Worm (Caenorhabditis elegans) whole organism, young adult: ENCODE data around the gene F13B12.3.

Experiments
- D2030.7 ChIP-seq: fragments of 200-800 bp; sonication (Bioruptor generic); IDR thresholded peaks from 2 replicates; pipeline ENCODE4 v1.3.6; 2022; ENCODE audit warnings: missing genetic modification reagents, missing genetic modification characterization, missing compliant biosample characterization
- F10E7.11 ChIP-seq: sonication (generic microtip); optimal IDR thresholded peaks from 2 replicates; lab custom pipeline; 2017; ENCODE audit warnings: mild to moderate bottlenecking, missing genetic modification characterization, moderate library complexity, missing compliant biosample characterization
- F55B11.4 ChIP-seq: sonication (generic microtip); optimal IDR thresholded peaks from 2 replicates; lab custom pipeline; 2016; ENCODE audit warnings: missing compliant biosample characterization, missing genetic modification characterization, borderline replicate concordance; ENCODE audit not compliant: insufficient read depth
- Y53G8AR.9 ChIP-seq: fragments of 200-800 bp; sonication (Bioruptor generic); conservative IDR thresholded peaks from 2 replicates; pipeline ENCODE4 v1.3.6; 2022; ENCODE audit warnings: missing genetic modification reagents, missing genetic modification characterization, missing compliant biosample characterization
- aptf-2 ChIP-seq: fragments of 200-800 bp; sonication (Bioruptor generic); conservative IDR thresholded peaks from 2 replicates; pipeline ENCODE4 v1.3.6; 2022; ENCODE audit warnings: missing genetic modification reagents, missing genetic modification characterization, missing compliant biosample characterization
- atf-7 ChIP-seq: sonication (generic microtip); optimal IDR thresholded peaks from 2 replicates; lab custom pipeline; 2017; ENCODE audit warnings: mild to moderate bottlenecking, missing genetic modification characterization, missing compliant biosample characterization
- attf-6 ChIP-seq: fragments of 200-800 bp; sonication (Bioruptor generic); IDR thresholded peaks from 2 replicates; pipeline ENCODE4 v1.3.6; 2022; ENCODE audit warnings: missing genetic modification reagents, missing genetic modification characterization, missing compliant biosample characterization
- bed-1 ChIP-seq: fragments of 200-800 bp; sonication (Bioruptor generic); IDR thresholded peaks from 2 replicates; pipeline ENCODE4 v1.3.6; 2022; ENCODE audit warnings: missing genetic modification reagents, missing genetic modification characterization, missing compliant biosample characterization
- bed-2 ChIP-seq: fragments of 200-800 bp; sonication (Bioruptor generic); IDR thresholded peaks from 2 replicates; pipeline ENCODE4 v1.3.6; 2022; ENCODE audit warnings: missing genetic modification reagents, missing genetic modification characterization, missing compliant biosample characterization
- ceh-100 ChIP-seq: fragments of 200-800 bp; sonication (Bioruptor generic); IDR thresholded peaks from 2 replicates; pipeline ENCODE4 v1.3.6; 2022; ENCODE audit warnings: missing genetic modification reagents, missing genetic modification characterization, missing compliant biosample characterization
- ceh-40 ChIP-seq: fragments of 200-800 bp; sonication (Bioruptor generic); IDR thresholded peaks from 2 replicates; pipeline ENCODE4 v1.3.6; 2022; ENCODE audit warnings: missing genetic modification characterization, missing compliant biosample characterization
- ceh-58 ChIP-seq: fragments of 200-800 bp; sonication (Bioruptor generic); IDR thresholded peaks from 2 replicates; pipeline ENCODE4 v1.3.6; 2022; ENCODE audit warnings: missing genetic modification characterization, missing compliant biosample characterization
- ceh-91 ChIP-seq: fragments of 200-800 bp; sonication (Bioruptor generic); IDR thresholded peaks from 2 replicates; pipeline ENCODE4 v1.3.6; 2022; ENCODE audit warnings: missing genetic modification reagents, missing genetic modification characterization, missing compliant biosample characterization
- die-1 ChIP-seq: sonication (generic microtip); optimal IDR thresholded peaks from 2 replicates; lab custom pipeline; 2016; ENCODE audit warnings: missing genotype, mild to moderate bottlenecking, missing genetic modification characterization, missing compliant biosample characterization
- dox-1 ChIP-seq: fragments of 200-800 bp; sonication (Bioruptor generic); IDR thresholded peaks from 2 replicates; pipeline ENCODE4 v1.3.6; 2022; ENCODE audit warnings: missing genetic modification reagents, missing genetic modification characterization, missing compliant biosample characterization
- dpl-1 ChIP-seq: fragments of 150-350 bp; optimal IDR thresholded peaks from 2 replicates; lab custom pipeline; 2014; ENCODE audit warnings: missing biosample characterization, missing genetic modification reagents, missing genetic modification characterization
- egl-18 ChIP-seq: fragments of 200-800 bp; sonication (Bioruptor generic); IDR thresholded peaks from 2 replicates; pipeline ENCODE4 v1.3.6; 2022; ENCODE audit warnings: missing genetic modification reagents, missing genetic modification characterization, missing compliant biosample characterization
- ets-4 ChIP-seq: fragments of 200-800 bp; sonication (Bioruptor generic); optimal IDR thresholded peaks from 2 replicates; lab custom pipeline; 2018; ENCODE audit warnings: mild to moderate bottlenecking, missing genetic modification characterization, missing compliant biosample characterization
- fkh-3 ChIP-seq: sonication (generic microtip); optimal IDR thresholded peaks from 2 replicates; lab custom pipeline; 2016; ENCODE audit warnings: mild to moderate bottlenecking, missing genetic modification characterization, missing compliant biosample characterization
- hlh-12 ChIP-seq: sonication (generic microtip); optimal IDR thresholded peaks from 2 replicates; lab custom pipeline; 2016; ENCODE audit warnings: missing genetic modification characterization, missing compliant biosample characterization
- hlh-26 ChIP-seq: fragments of 200-800 bp; sonication (Bioruptor generic); conservative IDR thresholded peaks from 2 replicates; pipeline ENCODE4 v1.3.6; 2022; ENCODE audit warnings: missing genetic modification reagents, missing genetic modification characterization, missing compliant biosample characterization
- hmg-1.2 ChIP-seq: fragments of 200-800 bp; sonication (Bioruptor generic); IDR thresholded peaks from 2 replicates; pipeline ENCODE4 v1.3.6; 2022; ENCODE audit warnings: missing genetic modification reagents, missing genetic modification characterization, missing compliant biosample characterization
- hrde-1 ChIP-seq: sonication (generic microtip); optimal IDR thresholded peaks from 2 replicates; lab custom pipeline; 2016; ENCODE audit warnings: missing genetic modification characterization, mild to moderate bottlenecking, missing compliant biosample characterization, moderate library complexity, missing genotype, missing genetic modification reagents, borderline replicate concordance
- hsf-1 ChIP-seq: fragments of 200-800 bp; sonication (Bioruptor generic); IDR thresholded peaks from 2 replicates; pipeline ENCODE4 v1.3.6; 2022; ENCODE audit warnings: missing genetic modification reagents, missing genetic modification characterization, missing compliant biosample characterization
- lin-26 ChIP-seq: fragments of 200-800 bp; sonication (Bioruptor generic); IDR thresholded peaks from 2 replicates; pipeline ENCODE4 v1.3.6; 2022; ENCODE audit warnings: missing genetic modification reagents, missing genetic modification characterization, missing compliant biosample characterization
- lin-54 ChIP-seq: fragments of 200-800 bp; sonication (Bioruptor generic); optimal IDR thresholded peaks from 2 replicates; lab custom pipeline; 2018; ENCODE audit warnings: mild to moderate bottlenecking, missing genetic modification characterization, missing compliant biosample characterization
- lsy-27 ChIP-seq: sonication (generic microtip); optimal IDR thresholded peaks from 2 replicates; lab custom pipeline; 2017; ENCODE audit warnings: missing genetic modification characterization, mild to moderate bottlenecking, missing compliant biosample characterization, antibody characterized with exemption, missing genotype, borderline replicate concordance; ENCODE audit not compliant: insufficient read depth
- madf-8 ChIP-seq: fragments of 200-800 bp; sonication (Bioruptor generic); conservative IDR thresholded peaks from 2 replicates; pipeline ENCODE4 v1.3.6; 2022; ENCODE audit warnings: missing genetic modification reagents, missing genetic modification characterization, missing compliant biosample characterization
- nfya-1 ChIP-seq: sonication (generic microtip); optimal IDR thresholded peaks from 2 replicates; lab custom pipeline; 2017; ENCODE audit warnings: antibody characterized with exemption, missing compliant biosample characterization, missing genetic modification characterization, borderline replicate concordance; ENCODE audit not compliant: insufficient read depth
- nfya-2 ChIP-seq: fragments of 200-800 bp; sonication (Bioruptor generic); IDR thresholded peaks from 2 replicates; pipeline ENCODE4 v1.3.6; 2022; ENCODE audit warnings: missing genetic modification reagents, missing genetic modification characterization, missing compliant biosample characterization
- nfyb-1 ChIP-seq: fragments of 200-800 bp; sonication (Bioruptor generic); IDR thresholded peaks from 2 replicates; pipeline ENCODE4 v1.3.6; 2022; ENCODE audit warnings: missing genetic modification reagents, missing genetic modification characterization, missing compliant biosample characterization
- nhr-80 ChIP-seq: sonication (generic microtip); optimal IDR thresholded peaks from 2 replicates; lab custom pipeline; 2016; ENCODE audit warnings: missing genetic modification characterization, missing compliant biosample characterization
- nhr-90 ChIP-seq: sonication (generic microtip); optimal IDR thresholded peaks from 2 replicates; lab custom pipeline; 2016; ENCODE audit warnings: missing genotype, mild to moderate bottlenecking, missing genetic modification characterization, missing compliant biosample characterization
- rpc-1 ChIP-seq, 2 experiments: fragments of 150-350 bp in 1 of 2; sonication (generic microtip) in 1 of 2; optimal IDR thresholded peaks; 2 replicates each; lab custom pipeline; 2014 to 2018; ENCODE audit warnings: missing biosample characterization in 1 of 2, missing genetic modification characterization in 1 of 2, missing genetic modification reagents in 1 of 2, missing genotype in 1 of 2
- sdz-38 ChIP-seq: sonication (generic microtip); optimal IDR thresholded peaks from 2 replicates; lab custom pipeline; 2016; ENCODE audit warnings: missing genotype, missing genetic modification characterization, missing compliant biosample characterization
- snpc-1.3 ChIP-seq: sonication (generic microtip); optimal IDR thresholded peaks from 2 replicates; lab custom pipeline; 2017; ENCODE audit warnings: missing genetic modification characterization, mild to moderate bottlenecking, missing compliant biosample characterization, antibody characterized with exemption, moderate library complexity, missing genotype, missing genetic modification reagents; ENCODE audit not compliant: insufficient read depth
- sptf-2 ChIP-seq: fragments of 200-800 bp; sonication (Bioruptor generic); optimal IDR thresholded peaks from 2 replicates; lab custom pipeline; 2018; ENCODE audit warnings: mild to moderate bottlenecking, missing genetic modification characterization, missing compliant biosample characterization
- tbp1 ChIP-seq: fragments of 200-800 bp; sonication (Bioruptor generic); optimal IDR thresholded peaks from 2 replicates; lab custom pipeline; 2018; ENCODE audit warnings: mild to moderate bottlenecking, missing genetic modification characterization, missing compliant biosample characterization
- tbx-9 ChIP-seq: sonication (generic microtip); optimal IDR thresholded peaks from 2 replicates; lab custom pipeline; 2016; ENCODE audit warnings: borderline replicate concordance, missing genetic modification characterization, inconsistent platforms, missing compliant biosample characterization
- tlf-1 ChIP-seq: fragments of 200-800 bp; sonication (Bioruptor generic); optimal IDR thresholded peaks from 2 replicates; lab custom pipeline; 2018; ENCODE audit warnings: mild to moderate bottlenecking, missing genetic modification characterization, missing compliant biosample characterization
- unc-130 ChIP-seq: sonication (generic microtip); optimal IDR thresholded peaks from 2 replicates; lab custom pipeline; 2016; ENCODE audit warnings: missing genetic modification reagents, missing genetic modification characterization, missing compliant biosample characterization
- xnd-1 ChIP-seq: sonication (generic microtip); optimal IDR thresholded peaks from 2 replicates; lab custom pipeline; 2016; ENCODE audit warnings: missing genotype, missing genetic modification reagents, missing genetic modification characterization, missing compliant biosample characterization
- zfh-2 ChIP-seq: fragments of 200-800 bp; sonication (Bioruptor generic); conservative IDR thresholded peaks from 2 replicates; pipeline ENCODE4 v1.3.6; 2022; ENCODE audit warnings: missing genetic modification reagents, missing genetic modification characterization, missing compliant biosample characterization
- ztf-22 ChIP-seq: fragments of 200-800 bp; sonication (Bioruptor generic); optimal IDR thresholded peaks from 2 replicates; lab custom pipeline; 2018; ENCODE audit warnings: mild to moderate bottlenecking, missing genetic modification characterization, moderate library complexity, missing compliant biosample characterization
- ztf-25 ChIP-seq: fragments of 200-800 bp; sonication (Bioruptor generic); IDR thresholded peaks from 2 replicates; pipeline ENCODE4 v1.3.6; 2022; ENCODE audit warnings: missing genetic modification reagents, missing genetic modification characterization, missing compliant biosample characterization

F13B12.3 gene

DNA sequence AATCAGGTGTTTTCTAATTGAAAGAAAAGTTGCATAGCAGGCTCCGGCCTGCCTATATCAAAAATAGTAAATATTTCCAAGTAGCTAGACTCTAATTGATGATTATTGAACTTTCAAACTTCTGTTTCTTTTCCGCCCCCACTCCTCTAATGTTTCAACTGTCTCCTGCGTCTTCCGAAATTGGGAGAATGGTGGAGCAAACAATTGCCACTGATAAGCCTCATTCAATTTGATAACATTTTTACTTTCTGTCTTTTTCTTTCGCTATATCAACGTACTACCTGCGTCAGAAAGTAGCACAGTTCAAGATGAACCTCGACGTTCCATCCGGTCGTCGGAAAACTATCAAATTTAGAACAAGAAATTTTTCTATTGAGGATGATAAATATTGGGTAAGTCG is at the start of gene F13B12.3:
Gene F13B12.3, plus strand, starts transcription at position 223 of the 400 bp plus-strand sequence.
- TF ChIP-seq F10E7.11 (tag; lab: Kevin White, UChicago) (no peak), ceh-58 (GFP tag; lab: Robert Waterston, UW) (no peak), nhr-80 (peak; percentile 96), ets-4 (GFP tag; lab: Kevin White, UChicago) (peak; percentile 73)

DNA sequence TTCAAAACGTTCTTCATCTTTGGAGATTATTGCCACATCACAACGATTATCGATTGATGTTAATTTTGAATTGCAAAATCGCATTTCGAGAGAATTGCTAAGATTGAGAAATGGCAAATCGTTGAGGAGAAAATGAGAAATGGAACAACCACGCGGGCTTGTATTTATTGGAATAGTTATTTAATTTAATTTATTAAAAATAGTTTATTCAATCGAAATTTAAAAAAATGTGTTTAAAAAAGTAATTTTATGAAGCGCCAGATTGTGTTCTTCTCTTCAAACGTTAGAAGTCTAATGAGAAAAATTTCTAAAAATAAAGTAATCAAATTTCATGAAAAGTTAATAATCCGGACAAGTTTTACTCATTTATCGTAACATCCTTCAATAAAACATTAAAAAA is 47.1 kb upstream of the F13B12.3 start, which contains the start of gene spe-26:
Gene spe-26, minus strand, starts transcription at position 101 of the 400 bp plus-strand sequence.
- TF ChIP-seq bed-2 (GFP tag; lab: Robert Waterston, UW) (no peak), hrde-1 (tag; lab: Kevin White, UChicago) (no peak), dpl-1 (GFP tag; lab: Kevin White, UChicago) (no peak), sptf-2 (GFP tag; lab: Kevin White, UChicago) (no peak), aptf-2 (no peak), bed-1 (GFP tag; lab: Robert Waterston, UW) (no peak), hlh-12 (tag; lab: Kevin White, UChicago) (no peak), ztf-22 (no peak), Y53G8AR.9 (GFP tag; lab: Robert Waterston, UW) (no peak), attf-6 (GFP tag; lab: Robert Waterston, UW) (no peak), lin-26 (GFP tag; lab: Robert Waterston, UW) (no peak), egl-18 (GFP tag; lab: Robert Waterston, UW) (no peak)

DNA sequence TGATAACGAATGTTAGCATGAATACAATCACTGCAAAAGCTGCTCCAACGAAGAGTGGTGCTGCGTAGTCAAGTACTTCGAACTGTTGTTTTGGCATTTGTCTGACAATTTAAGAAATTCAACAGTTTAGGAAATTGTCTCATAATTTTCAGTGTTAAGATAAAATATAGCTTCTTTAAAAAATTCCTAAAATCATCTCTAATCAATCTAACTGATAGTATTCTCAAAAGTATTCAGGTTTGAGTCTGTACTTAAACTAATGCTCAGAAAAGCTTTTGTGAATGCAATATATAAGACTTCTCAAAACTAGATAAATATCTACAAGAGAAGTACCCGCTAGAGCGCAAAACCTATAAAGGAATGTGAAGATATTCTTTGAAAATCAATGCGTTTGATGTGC is 44.1 kb upstream of the F13B12.3 start, which contains the start of gene R10H10.4:
Gene R10H10.4, minus strand, starts transcription at position 101 of the 400 bp plus-strand sequence.
- TF ChIP-seq hmg-1.2 (no peak), sdz-38 (tag; lab: Kevin White, UChicago) (no peak), ceh-40 (no peak), nfya-1 (no peak), ceh-91 (GFP tag; lab: Robert Waterston, UW) (no peak), tlf-1 (GFP tag; lab: Kevin White, UChicago) (no peak), nfyb-1 (GFP tag; lab: Robert Waterston, UW) (no peak), tbp1 (GFP tag; lab: Kevin White, UChicago) (no peak), rpc-1 (optimal IDR thresholded peaks at IDR 0.05; lab: Kevin White, UChicago) (no peak), rpc-1 (tag; optimal IDR thresholded peaks at IDR 0.05; lab: Kevin White, UChicago) (no peak), ztf-25 (no peak), hlh-26 (GFP tag; lab: Robert Waterston, UW) (no peak), ceh-100 (GFP tag; lab: Robert Waterston, UW) (no peak), nfya-2 (GFP tag; lab: Robert Waterston, UW) (no peak), fkh-3 (tag; lab: Kevin White, UChicago) (no peak), zfh-2 (GFP tag; lab: Robert Waterston, UW) (no peak), Y53G8AR.9 (GFP tag; lab: Robert Waterston, UW) (no peak), nhr-90 (tag; lab: Kevin White, UChicago) (no peak)

DNA sequence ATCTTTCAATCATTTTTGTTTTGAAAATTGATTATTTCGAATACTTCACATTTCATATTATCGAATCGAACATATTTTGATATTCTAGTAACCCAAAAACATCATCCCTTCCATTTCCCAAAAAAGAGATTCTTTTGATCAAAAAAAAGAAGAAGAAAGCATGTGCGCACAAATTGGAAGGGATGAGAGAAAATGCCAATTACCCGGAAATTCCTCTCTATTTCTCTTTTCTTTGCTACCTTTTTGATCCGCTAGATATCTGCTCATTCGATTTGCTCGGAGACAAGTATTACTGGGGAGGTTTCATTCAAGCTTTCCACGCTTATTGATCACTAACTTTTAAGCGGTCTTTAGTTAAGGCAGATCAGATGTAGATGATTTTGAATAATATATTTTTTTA is 42.1 kb upstream of the F13B12.3 start:
- TF ChIP-seq F55B11.4 (tag; lab: Kevin White, UChicago), result no peak
- no peak for TF ChIP-seq hsf-1 (GFP tag; lab: Robert Waterston, UW)
- TF ChIP-seq madf-8 (GFP tag; lab: Robert Waterston, UW), result no peak
- no peak for TF ChIP-seq D2030.7
- TF ChIP-seq lin-54, result no peak
- TF ChIP-seq unc-130 (GFP tag; lab: Kevin White, UChicago), result no peak
- no peak for TF ChIP-seq dox-1
- no peak for TF ChIP-seq die-1 (tag; lab: Kevin White, UChicago)
- no peak for TF ChIP-seq snpc-1.3
- no peak for TF ChIP-seq zfh-2 (GFP tag; lab: Robert Waterston, UW)
- no peak for TF ChIP-seq tbx-9 (tag; lab: Kevin White, UChicago)
- no peak for TF ChIP-seq xnd-1 (tag; lab: Kevin White, UChicago)
- no peak for TF ChIP-seq atf-7 (tag; lab: Kevin White, UChicago)
- TF ChIP-seq lsy-27 (tag; lab: Kevin White, UChicago), result no peak
